Worm (Caenorhabditis elegans): ENCODE results near the gene C01G5.5.

DNA sequence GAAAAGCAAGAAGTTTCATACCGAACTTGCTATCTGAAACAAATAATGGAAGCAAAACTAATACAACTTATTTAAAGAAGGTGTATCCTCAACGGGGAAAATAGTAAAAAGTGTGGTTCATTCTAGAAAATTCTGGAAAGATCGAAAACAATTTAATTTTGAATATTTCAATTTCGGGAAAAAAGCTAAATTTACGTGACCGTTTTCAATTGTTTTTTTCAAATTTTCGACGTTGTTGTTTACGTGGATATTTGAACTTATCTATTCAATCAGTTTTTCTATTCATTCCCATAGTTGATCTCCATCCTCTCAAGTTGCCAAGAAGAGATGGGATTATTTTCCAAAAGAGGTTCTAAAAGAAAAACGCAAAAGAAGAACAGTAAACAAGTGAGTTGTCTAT is 11.5 kb downstream of the C01G5.5 start, which contains the start of gene C01G5.3:
- TF ChIP-seq ekl-4 (GFP tag; IDR thresholded peaks at IDR 0.05) (no peak), T26A5.8 (tag; optimal IDR thresholded peaks at IDR 0.05) (no peak), nfyb-1 (GFP tag; IDR thresholded peaks at IDR 0.05) (no peak), athp-1 (tag; optimal IDR thresholded peaks at IDR 0.05) (no peak), ceh-27 (GFP tag; optimal IDR thresholded peaks at IDR 0.05) (no peak), Y67H2A.10 (GFP tag; conservative IDR thresholded peaks at IDR 0.05) (no peak), lin-26 (GFP tag; IDR thresholded peaks at IDR 0.05) (no peak), unc-130 (GFP tag; optimal IDR thresholded peaks at IDR 0.05) (no peak), pha-4 (tag; optimal IDR thresholded peaks at IDR 0.05) (no peak), F55B11.4 (tag; optimal IDR thresholded peaks at IDR 0.05; ENCODE audit: borderline replicate concordance, insufficient read depth) (no peak), lag-1 (GFP tag; IDR thresholded peaks at IDR 0.05) (no peak), aptf-2 (GFP tag; conservative IDR thresholded peaks at IDR 0.05) (no peak)

Data from whole organism, young adult.